Worm (Caenorhabditis elegans) whole organism, midembryonic: ENCODE measurements around the gene dpm-1.

Source experiments
- flt-1 ChIP-seq: fragments of 200-800 bp; sonication (Bioruptor generic); IDR thresholded peaks from 2 replicates; pipeline ENCODE4 v1.3.6; 2022; ENCODE audit warnings: missing genetic modification characterization, missing compliant biosample characterization
- ref-1 ChIP-seq: fragments of 200-800 bp; sonication (Bioruptor generic); conservative IDR thresholded peaks from 2 replicates; pipeline ENCODE4 v1.3.6; 2022; ENCODE audit warnings: missing genetic modification reagents, missing genetic modification characterization, missing compliant biosample characterization
- tab-1 ChIP-seq: fragments of 200-800 bp; sonication (Bioruptor generic); IDR thresholded peaks from 2 replicates; pipeline ENCODE4 v1.3.6; 2022; ENCODE audit warnings: missing genetic modification characterization, missing compliant biosample characterization
- ztf-23 ChIP-seq: fragments of 200-800 bp; sonication (Bioruptor generic); IDR thresholded peaks from 2 replicates; pipeline ENCODE4 v1.3.6; 2022; ENCODE audit warnings: missing genetic modification reagents, missing genetic modification characterization, missing compliant biosample characterization

ce11 chrIV:467291-467690 lies 21.8 kb downstream of the dpm-1 start:
- no peak for TF ChIP-seq ztf-23 (GFP tag; lab: Robert Waterston, UW)
- TF ChIP-seq flt-1: no peak
- no peak for TF ChIP-seq tab-1 (GFP tag; lab: Robert Waterston, UW)
- TF ChIP-seq ref-1: no peak
